Fruit fly (Drosophila melanogaster) whole organism, prepupa: ENCODE results near the gene CG11379.

Experiments used
- Blimp-1 ChIP-seq: fragments of 200-800 bp; sonication (Bioruptor generic); optimal IDR thresholded peaks from 3 replicates; lab custom pipeline; 2017; ENCODE audit warnings: missing biosample characterization, missing genetic modification characterization, mild to moderate bottlenecking, moderate library complexity, missing genetic modification reagents
- CG11294 ChIP-seq: fragments of 200-800 bp; sonication (Bioruptor generic); IDR thresholded peaks from 2 replicates; pipeline ENCODE4 v1.3.6; 2022; ENCODE audit warnings: missing biosample characterization, missing genetic modification characterization
- CG11762 ChIP-seq: fragments of 200-800 bp; sonication (Bioruptor generic); optimal IDR thresholded peaks from 3 replicates; lab custom pipeline; 2016; ENCODE audit warnings: missing biosample characterization, missing genetic modification characterization; ENCODE audit not compliant: insufficient read depth
- CG11902 ChIP-seq: fragments of 200-800 bp; sonication (Bioruptor generic); optimal IDR thresholded peaks from 3 replicates; lab custom pipeline; 2016; ENCODE audit warnings: missing biosample characterization, missing genetic modification characterization
- CG1621 ChIP-seq: fragments of 200-800 bp; sonication (Bioruptor generic); optimal IDR thresholded peaks from 3 replicates; lab custom pipeline; 2018; ENCODE audit warnings: missing biosample characterization, mild to moderate bottlenecking, missing genetic modification characterization
- CG3032 ChIP-seq: fragments of 200-800 bp; optimal IDR thresholded peaks from 2 replicates; lab custom pipeline; 2019; ENCODE audit warnings: missing biosample characterization, mild to moderate bottlenecking, missing genetic modification characterization, moderate library complexity
- CG31627 ChIP-seq: fragments of 200-800 bp; sonication (Bioruptor generic); optimal IDR thresholded peaks from 3 replicates; lab custom pipeline; 2016; ENCODE audit warnings: missing biosample characterization, missing genetic modification characterization
- CG32006 ChIP-seq: fragments of 200-800 bp; sonication (Bioruptor generic); optimal IDR thresholded peaks from 3 replicates; lab custom pipeline; 2017; ENCODE audit warnings: missing biosample characterization, mild to moderate bottlenecking, missing genetic modification characterization
- CG34406 ChIP-seq: fragments of 200-800 bp; sonication (Bioruptor generic); optimal IDR thresholded peaks from 3 replicates; lab custom pipeline; 2016; ENCODE audit warnings: missing biosample characterization, missing genetic modification characterization
- CG3919 ChIP-seq: fragments of 200-800 bp; sonication (Bioruptor generic); optimal IDR thresholded peaks from 3 replicates; lab custom pipeline; 2016; ENCODE audit warnings: missing biosample characterization, missing genetic modification characterization
- CG4318 ChIP-seq: fragments of 200-800 bp; sonication (Bioruptor generic); optimal IDR thresholded peaks from 3 replicates; lab custom pipeline; 2017; ENCODE audit warnings: missing biosample characterization, mild to moderate bottlenecking, missing genetic modification characterization
- CG6792 ChIP-seq: fragments of 200-800 bp; sonication (Bioruptor generic); optimal IDR thresholded peaks from 3 replicates; lab custom pipeline; 2016; ENCODE audit warnings: missing biosample characterization, missing genetic modification characterization
- CG6808 ChIP-seq: fragments of 200-800 bp; sonication (Bioruptor generic); optimal IDR thresholded peaks from 3 replicates; lab custom pipeline; 2017; ENCODE audit warnings: missing biosample characterization, missing genetic modification characterization, mild to moderate bottlenecking, moderate library complexity, missing genetic modification reagents
- CG6854 ChIP-seq: fragments of 200-800 bp; sonication (Bioruptor generic); optimal IDR thresholded peaks from 2 replicates; lab custom pipeline; 2017; ENCODE audit warnings: missing biosample characterization, mild to moderate bottlenecking, missing genetic modification characterization
- CG7368 ChIP-seq: fragments of 200-800 bp; sonication (Bioruptor generic); optimal IDR thresholded peaks from 3 replicates; lab custom pipeline; 2016; ENCODE audit warnings: missing biosample characterization, missing genetic modification characterization
- CG8319 ChIP-seq: fragments of 200-800 bp; sonication (Bioruptor generic); optimal IDR thresholded peaks from 3 replicates; lab custom pipeline; 2016; ENCODE audit warnings: missing biosample characterization, missing genetic modification characterization
- CG9139 ChIP-seq: fragments of 200-800 bp; sonication (Bioruptor generic); optimal IDR thresholded peaks from 3 replicates; lab custom pipeline; 2017; ENCODE audit warnings: missing biosample characterization, mild to moderate bottlenecking, missing genetic modification characterization
- Eip75B ChIP-seq: fragments of 200-800 bp; sonication (Bioruptor generic); optimal IDR thresholded peaks from 3 replicates; lab custom pipeline; 2016; ENCODE audit warnings: missing biosample characterization, missing genetic modification characterization
- Eip78C ChIP-seq: fragments of 200-800 bp; sonication (Bioruptor generic); peaks from one replicate; lab custom pipeline; 2016; ENCODE audit warnings: missing biosample characterization, missing genetic modification characterization
- Eip93F ChIP-seq: fragments of 200-800 bp; sonication (Bioruptor generic); optimal IDR thresholded peaks from 2 replicates; lab custom pipeline; 2016; ENCODE audit warnings: missing biosample characterization, mild to moderate bottlenecking, missing genetic modification characterization
- Ets96B ChIP-seq: fragments of 200-800 bp; optimal IDR thresholded peaks from 2 replicates; lab custom pipeline; 2019; ENCODE audit warnings: missing biosample characterization, mild to moderate bottlenecking, missing genetic modification characterization, moderate library complexity
- Gug ChIP-seq: fragments of 200-800 bp; sonication (Bioruptor generic); IDR thresholded peaks from 2 replicates; pipeline ENCODE4 v1.3.6; 2022; ENCODE audit warnings: missing biosample characterization, missing genetic modification characterization
- Lpt ChIP-seq: fragments of 200-800 bp; sonication (Bioruptor generic); optimal IDR thresholded peaks from 3 replicates; lab custom pipeline; 2016; ENCODE audit warnings: missing biosample characterization, missing genetic modification characterization
- Met ChIP-seq: fragments of 200-800 bp; sonication (Bioruptor generic); optimal IDR thresholded peaks from 3 replicates; lab custom pipeline; 2016; ENCODE audit warnings: missing biosample characterization, missing genetic modification characterization
- OdsH ChIP-seq: fragments of 200-800 bp; sonication (Bioruptor generic); optimal IDR thresholded peaks from 3 replicates; lab custom pipeline; 2016; ENCODE audit warnings: missing biosample characterization, missing genetic modification characterization
- Smox ChIP-seq: fragments of 200-800 bp; sonication (Bioruptor generic); optimal IDR thresholded peaks from 3 replicates; lab custom pipeline; 2016; ENCODE audit warnings: missing biosample characterization, missing genetic modification characterization
- Sox102F ChIP-seq: fragments of 200-800 bp; sonication (Bioruptor generic); optimal IDR thresholded peaks from 2 replicates; lab custom pipeline; 2016; ENCODE audit warnings: missing biosample characterization, mild to moderate bottlenecking, missing genetic modification characterization
- Sox14 ChIP-seq: fragments of 200-800 bp; sonication (Bioruptor generic); optimal IDR thresholded peaks from 3 replicates; lab custom pipeline; 2016; ENCODE audit warnings: missing biosample characterization, missing genetic modification characterization
- Sox15 ChIP-seq: fragments of 200-800 bp; sonication (Bioruptor generic); optimal IDR thresholded peaks from 3 replicates; lab custom pipeline; 2016; ENCODE audit warnings: missing biosample characterization, missing genetic modification characterization
- acj6 ChIP-seq: fragments of 200-800 bp; sonication (Bioruptor generic); optimal IDR thresholded peaks from 3 replicates; lab custom pipeline; 2016; ENCODE audit warnings: missing biosample characterization, missing genetic modification characterization
- dac ChIP-seq: fragments of 200-800 bp; sonication (Bioruptor generic); optimal IDR thresholded peaks from 2 replicates; lab custom pipeline; 2017; ENCODE audit warnings: missing biosample characterization, mild to moderate bottlenecking, missing genetic modification characterization
- dsx ChIP-seq: fragments of 200-800 bp; optimal IDR thresholded peaks from 3 replicates; lab custom pipeline; 2019; ENCODE audit warnings: missing biosample characterization, mild to moderate bottlenecking, missing genetic modification characterization, moderate library complexity; ENCODE audit not compliant: poor library complexity, severe bottlenecking
- eg ChIP-seq: fragments of 200-800 bp; sonication (Bioruptor generic); IDR thresholded peaks from 3 replicates; pipeline ENCODE4 v1.3.6; 2022; ENCODE audit warnings: missing biosample characterization, missing genetic modification characterization
- esn ChIP-seq: fragments of 200-800 bp; sonication (Bioruptor generic); optimal IDR thresholded peaks from 2 replicates; lab custom pipeline; 2016; ENCODE audit warnings: missing biosample characterization, mild to moderate bottlenecking, missing genetic modification characterization, moderate library complexity
- fd59A ChIP-seq: fragments of 200-800 bp; sonication (Bioruptor generic); optimal IDR thresholded peaks from 2 replicates; lab custom pipeline; 2017; ENCODE audit warnings: missing biosample characterization, mild to moderate bottlenecking, missing genetic modification characterization, missing genetic modification reagents
- fd85E ChIP-seq: fragments of 200-800 bp; sonication (Bioruptor generic); optimal IDR thresholded peaks from 3 replicates; lab custom pipeline; 2016; ENCODE audit warnings: missing biosample characterization, missing genetic modification characterization
- fkh ChIP-seq: fragments of 200-800 bp; sonication (Bioruptor generic); optimal IDR thresholded peaks from 3 replicates; lab custom pipeline; 2017; ENCODE audit warnings: missing biosample characterization, mild to moderate bottlenecking, missing genetic modification characterization, moderate library complexity
- net ChIP-seq: fragments of 200-800 bp; sonication (Bioruptor generic); optimal IDR thresholded peaks from 3 replicates; lab custom pipeline; 2016; ENCODE audit warnings: missing biosample characterization, missing genetic modification characterization
- pdm3 ChIP-seq: fragments of 200-800 bp; sonication (Bioruptor generic); optimal IDR thresholded peaks from 3 replicates; lab custom pipeline; 2016; ENCODE audit warnings: missing biosample characterization, missing genetic modification characterization
- spab ChIP-seq: fragments of 200-800 bp; sonication (Bioruptor generic); optimal IDR thresholded peaks from 2 replicates; lab custom pipeline; 2017; ENCODE audit warnings: missing biosample characterization, mild to moderate bottlenecking, missing genetic modification characterization, missing genetic modification reagents
- ss ChIP-seq, 2 experiments: fragments of 200-800 bp; sonication (Bioruptor generic); optimal IDR thresholded peaks; 2 replicates in 1 of 2; 3 replicates in 1 of 2; lab custom pipeline; 2017 to 2018; ENCODE audit warnings: mild to moderate bottlenecking in 2 of 2, missing biosample characterization in 2 of 2, missing genetic modification characterization in 2 of 2, moderate library complexity in 1 of 2
- svp ChIP-seq: fragments of 200-800 bp; sonication (Bioruptor generic); peaks from one replicate; lab custom pipeline; 2016; ENCODE audit warnings: missing biosample characterization, missing genetic modification characterization
- topi ChIP-seq: fragments of 200-800 bp; sonication (Bioruptor generic); optimal IDR thresholded peaks from 3 replicates; lab custom pipeline; 2016; ENCODE audit warnings: missing biosample characterization, missing genetic modification characterization
- vri ChIP-seq: fragments of 200-800 bp; sonication (Bioruptor generic); optimal IDR thresholded peaks from 3 replicates; lab custom pipeline; 2016; ENCODE audit warnings: missing biosample characterization, mild to moderate bottlenecking, missing genetic modification characterization

The CG11379 gene

dm6 chrX:1203477-1203876 is 23.5 kb downstream of the CG11379 start, which contains the start of gene CG11381:
Gene CG11381, plus strand, starts transcription at chrX:1203777.
- TF ChIP-seq Sox15 (GFP tag; lab: Kevin White, UChicago), result no peak
- TF ChIP-seq Ets96B (tag; lab: Kevin White, UChicago), result no peak
- TF ChIP-seq CG3919 (GFP tag; lab: Kevin White, UChicago), result no peak
- no peak for TF ChIP-seq Smox (GFP tag; lab: Kevin White, UChicago)
- TF ChIP-seq Sox102F (GFP tag; lab: Kevin White, UChicago), result no peak
- no peak for TF ChIP-seq CG11294 (GFP tag; lab: Robert Waterston, UW)
- TF ChIP-seq Sox14 (GFP tag; lab: Kevin White, UChicago), result no peak
- no peak for TF ChIP-seq CG6854 (GFP tag; lab: Kevin White, UChicago)
- TF ChIP-seq, all 60 proteins: peak for 0

- no peak for TF ChIP-seq net (GFP tag; lab: Kevin White, UChicago)
- no peak for TF ChIP-seq OdsH (GFP tag; lab: Kevin White, UChicago)
- no peak for TF ChIP-seq pdm3
- TF ChIP-seq CG6808 (GFP tag; lab: Kevin White, UChicago), result no peak
- no peak for TF ChIP-seq svp (GFP tag; lab: Kevin White, UChicago)
- TF ChIP-seq CG34406 (GFP tag; lab: Kevin White, UChicago), result no peak
- no peak for TF ChIP-seq Eip93F
- no peak for TF ChIP-seq CG3032
- TF ChIP-seq CG6854 (GFP tag; lab: Kevin White, UChicago), result no peak
- no peak for TF ChIP-seq CG31627 (GFP tag; lab: Kevin White, UChicago)
- no peak for TF ChIP-seq Eip78C (GFP tag; lab: Kevin White, UChicago)
- no peak for TF ChIP-seq Met (GFP tag; lab: Kevin White, UChicago)
- no peak for TF ChIP-seq fd85E
- TF ChIP-seq CG32006 (GFP tag; lab: Kevin White, UChicago), result no peak
- TF ChIP-seq CG11762 (GFP tag; lab: Kevin White, UChicago), result no peak
- TF ChIP-seq Lpt (GFP tag; lab: Kevin White, UChicago), result no peak
- TF ChIP-seq CG11902, result no peak
- TF ChIP-seq dsx (GFP tag; lab: Kevin White, UChicago), result no peak
- TF ChIP-seq Sox102F (GFP tag; lab: Kevin White, UChicago), result no peak
Observed at dm6 chrX:1206437-1206836, 26.5 kb downstream of the CG11379 start, which contains the start of gene CG14624. Gene CG14624, plus strand, starts transcription at chrX:1206737.

- TF ChIP-seq ss (GFP tag; optimal IDR thresholded peaks at IDR 0.05; lab: Kevin White, UChicago) (no peak), OdsH (GFP tag; lab: Kevin White, UChicago) (no peak), CG6808 (GFP tag; lab: Kevin White, UChicago) (no peak), dsx (GFP tag; lab: Kevin White, UChicago) (no peak), esn (GFP tag; lab: Kevin White, UChicago) (peak; percentile 39), dac (GFP tag; lab: Kevin White, UChicago) (no peak), acj6 (GFP tag; lab: Kevin White, UChicago) (no peak), CG11294 (GFP tag; lab: Robert Waterston, UW) (no peak), vri (GFP tag; lab: Kevin White, UChicago) (no peak), CG4318 (GFP tag; lab: Kevin White, UChicago) (no peak), fd85E (no peak), spab (GFP tag; lab: Kevin White, UChicago) (no peak), fkh (GFP tag; lab: Kevin White, UChicago) (no peak), CG1621 (tag; lab: Kevin White, UChicago) (no peak), Eip93F (no peak), CG9139 (no peak), net (GFP tag; lab: Kevin White, UChicago) (no peak), Ets96B (tag; lab: Kevin White, UChicago) (no peak), CG11902 (no peak), Blimp-1 (GFP tag; lab: Kevin White, UChicago) (peak; percentile 88), svp (GFP tag; lab: Kevin White, UChicago) (peak; percentile 52), fd59A (GFP tag; lab: Kevin White, UChicago) (no peak), topi (GFP tag; lab: Kevin White, UChicago) (peak; percentile 28), eg (GFP tag; lab: Robert Waterston, UW) (no peak), Eip75B (no peak), CG6792 (no peak), Gug (GFP tag; lab: Robert Waterston, UW) (no peak), CG7368 (no peak), CG8319 (GFP tag; lab: Kevin White, UChicago) (no peak), CG31627 (GFP tag; lab: Kevin White, UChicago) (no peak), Sox14 (GFP tag; lab: Kevin White, UChicago) (peak; percentile 12), CG32006 (GFP tag; lab: Kevin White, UChicago) (peak; percentile 28), Sox15 (GFP tag; lab: Kevin White, UChicago) (no peak), Eip78C (GFP tag; lab: Kevin White, UChicago) (peak; percentile 14)
Observed at dm6 chrX:1209251-1210020, 29.5 kb downstream of the CG11379 start, which contains the start of gene CG11382. Gene CG11382, plus strand, starts transcription at chrX:1209970.
